Worm (Caenorhabditis elegans) whole organism, mixed stage, embryonic: ENCODE measurements around the gene EEED8.13.

ENCODE experiments used
- elt-1 ChIP-seq: sonication (generic microtip); optimal IDR thresholded peaks from 2 replicates; lab custom pipeline; 2017; ENCODE audit warnings: missing genetic modification characterization, mild to moderate bottlenecking, missing compliant biosample characterization, antibody characterized with exemption, moderate library complexity, borderline replicate concordance; ENCODE audit not compliant: insufficient read depth
- mep-1 ChIP-seq: fragments of 150-350 bp; optimal IDR thresholded peaks from 2 replicates; lab custom pipeline; 2017; ENCODE audit warnings: missing biosample characterization, missing genetic modification reagents, missing genetic modification characterization, inconsistent platforms
- nhr-76 ChIP-seq: sonication (generic microtip); optimal IDR thresholded peaks from 2 replicates; lab custom pipeline; 2017; ENCODE audit warnings: missing biosample characterization, missing genetic modification characterization
- snpc-4 ChIP-seq: fragments of 150-350 bp; optimal IDR thresholded peaks from 2 replicates; lab custom pipeline; 2014; ENCODE audit warnings: missing biosample characterization, missing genetic modification characterization
- tbx-8 ChIP-seq: fragments of 200-800 bp; sonication (Bioruptor generic); optimal IDR thresholded peaks from 2 replicates; lab custom pipeline; 2018; ENCODE audit warnings: mild to moderate bottlenecking, missing genetic modification characterization, moderate library complexity, missing compliant biosample characterization
- unc-39 ChIP-seq: fragments of 150-350 bp; optimal IDR thresholded peaks from 2 replicates; lab custom pipeline; 2014; ENCODE audit warnings: missing biosample characterization, missing genetic modification characterization

ce11 chrII:5407548-5407947 lies 4.8 kb downstream of the EEED8.13 start, which contains the start of gene clec-141:
- TF ChIP-seq snpc-4 (tag; lab: Kevin White, UChicago) (no peak), mep-1 (no peak), elt-1 (no peak), tbx-8 (GFP tag; lab: Kevin White, UChicago) (no peak), unc-39 (tag; lab: Kevin White, UChicago) (no peak), nhr-76 (tag; lab: Kevin White, UChicago) (no peak)
